Worm (Caenorhabditis elegans) whole organism, midembryonic: ENCODE measurements around the gene glrx-21.

Source experiments
- T22C8.4 ChIP-seq: fragments of 200-800 bp; sonication (Bioruptor generic); IDR thresholded peaks from 2 replicates; pipeline ENCODE4 v1.3.6; 2022; ENCODE audit warnings: missing genetic modification characterization, missing compliant biosample characterization
- cog-1 ChIP-seq: sonication (generic microtip); optimal IDR thresholded peaks from 2 replicates; lab custom pipeline; 2016; ENCODE audit warnings: missing genetic modification characterization, missing compliant biosample characterization
- flt-1 ChIP-seq: fragments of 200-800 bp; sonication (Bioruptor generic); IDR thresholded peaks from 2 replicates; pipeline ENCODE4 v1.3.6; 2022; ENCODE audit warnings: missing genetic modification characterization, missing compliant biosample characterization
- klf-2 ChIP-seq: fragments of 200-800 bp; sonication (Bioruptor generic); conservative IDR thresholded peaks from 2 replicates; pipeline ENCODE4 v1.3.6; 2022; ENCODE audit warnings: missing genetic modification reagents, missing genetic modification characterization, missing compliant biosample characterization
- med-1 ChIP-seq: sonication (generic microtip); optimal IDR thresholded peaks from 2 replicates; lab custom pipeline; 2017; ENCODE audit warnings: missing genetic modification characterization, mild to moderate bottlenecking, missing compliant biosample characterization, antibody characterized with exemption, missing genetic modification reagents; ENCODE audit not compliant: insufficient read depth
- ref-1 ChIP-seq: fragments of 200-800 bp; sonication (Bioruptor generic); conservative IDR thresholded peaks from 2 replicates; pipeline ENCODE4 v1.3.6; 2022; ENCODE audit warnings: missing genetic modification reagents, missing genetic modification characterization, missing compliant biosample characterization
- tab-1 ChIP-seq: fragments of 200-800 bp; sonication (Bioruptor generic); IDR thresholded peaks from 2 replicates; pipeline ENCODE4 v1.3.6; 2022; ENCODE audit warnings: missing genetic modification characterization, missing compliant biosample characterization
- ztf-23 ChIP-seq: fragments of 200-800 bp; sonication (Bioruptor generic); IDR thresholded peaks from 2 replicates; pipeline ENCODE4 v1.3.6; 2022; ENCODE audit warnings: missing genetic modification reagents, missing genetic modification characterization, missing compliant biosample characterization
- ztf-29 ChIP-seq: fragments of 200-800 bp; sonication (Bioruptor generic); IDR thresholded peaks from 2 replicates; pipeline ENCODE4 v1.3.6; 2022; ENCODE audit warnings: missing genetic modification reagents, missing genetic modification characterization, missing compliant biosample characterization

ce11 chrIII:5349250-5349649 lies 3.3 kb upstream of the glrx-21 start, which contains the start of gene thoc-5:
- TF ChIP-seq tab-1 (GFP tag; lab: Robert Waterston, UW) (no peak), klf-2 (peak; percentile 46; the same call in 1 of the 2 replicates), cog-1 (tag; lab: Kevin White, UChicago) (no peak), ref-1 (GFP tag; lab: Robert Waterston, UW) (no peak), flt-1 (GFP tag; lab: Robert Waterston, UW) (peak; percentile 80), med-1 (GFP tag; lab: Kevin White, UChicago) (no peak), T22C8.4 (0 out of 2 replicates have a peak, but pooled peaks have one; percentile 18), ztf-23 (GFP tag; lab: Robert Waterston, UW) (peak; percentile 74), ztf-29 (GFP tag; lab: Robert Waterston, UW) (0 out of 2 replicates have a peak, but pooled peaks have one; percentile 10)
